Fruit fly (Drosophila melanogaster) whole organism, embryonic: ENCODE measurements around the gene CG1983.

ENCODE experiments used
- Asciz ChIP-seq: fragments of 200-800 bp; sonication (Bioruptor generic); optimal IDR thresholded peaks from 2 replicates; lab custom pipeline; 2017; ENCODE audit warnings: missing biosample characterization, mild to moderate bottlenecking, missing genetic modification characterization, missing genetic modification reagents
- CG12391 ChIP-seq: fragments of 200-800 bp; sonication (Bioruptor generic); optimal IDR thresholded peaks from 3 replicates; lab custom pipeline; 2018; ENCODE audit warnings: missing biosample characterization, mild to moderate bottlenecking, missing genetic modification characterization, moderate library complexity
- CG13123 ChIP-seq: fragments of 200-800 bp; sonication (Bioruptor generic); optimal IDR thresholded peaks from 2 replicates; lab custom pipeline; 2016; ENCODE audit warnings: missing biosample characterization, missing genetic modification characterization
- CG13287 ChIP-seq: fragments of 200-800 bp; sonication (Bioruptor generic); IDR thresholded peaks from 2 replicates; pipeline ENCODE4 v1.3.6; 2022; ENCODE audit warnings: missing biosample characterization, missing genetic modification characterization; ENCODE audit not compliant: partially characterized antibody
- CG15696 ChIP-seq: fragments of 200-800 bp; sonication (Bioruptor generic); optimal IDR thresholded peaks from 2 replicates; lab custom pipeline; 2019; ENCODE audit warnings: missing biosample characterization, mild to moderate bottlenecking, missing genetic modification characterization, moderate library complexity
- CG16779 ChIP-seq: fragments of 200-800 bp; sonication (Bioruptor generic); IDR thresholded peaks from 2 replicates; pipeline ENCODE4 v1.3.6; 2022; ENCODE audit warnings: missing biosample characterization, missing genetic modification characterization
- CG16815 ChIP-seq: fragments of 200-800 bp; sonication (Bioruptor generic); optimal IDR thresholded peaks from 3 replicates; lab custom pipeline; 2017; ENCODE audit warnings: missing biosample characterization, mild to moderate bottlenecking, missing genetic modification characterization
- CG17328 ChIP-seq: fragments of 200-800 bp; sonication (Bioruptor generic); IDR thresholded peaks from 2 replicates; pipeline ENCODE4 v1.3.6; 2022; ENCODE audit warnings: missing biosample characterization, missing genetic modification characterization
- CG17385 ChIP-seq: fragments of 200-800 bp; sonication (Bioruptor generic); optimal IDR thresholded peaks from 3 replicates; lab custom pipeline; 2018; ENCODE audit warnings: missing biosample characterization, mild to moderate bottlenecking, missing genetic modification characterization
- CG17802 ChIP-seq: fragments of 200-800 bp; sonication (Bioruptor generic); optimal IDR thresholded peaks from 2 replicates; lab custom pipeline; 2018; ENCODE audit warnings: missing biosample characterization, mild to moderate bottlenecking, missing genetic modification characterization, moderate library complexity
- CG2116 ChIP-seq: fragments of 200-800 bp; sonication (Bioruptor generic); optimal IDR thresholded peaks from 3 replicates; lab custom pipeline; 2018; ENCODE audit warnings: missing biosample characterization, mild to moderate bottlenecking, missing genetic modification characterization
- CG8089 ChIP-seq: fragments of 200-800 bp; sonication (Bioruptor generic); optimal IDR thresholded peaks from 3 replicates; lab custom pipeline; 2016; ENCODE audit warnings: missing biosample characterization, missing genetic modification characterization
- CG8281 ChIP-seq: fragments of 200-800 bp; sonication (Bioruptor generic); optimal IDR thresholded peaks from 2 replicates; lab custom pipeline; 2018; ENCODE audit warnings: missing biosample characterization, mild to moderate bottlenecking, missing genetic modification characterization, moderate library complexity
- CG8388 ChIP-seq: fragments of 200-800 bp; sonication (Bioruptor generic); optimal IDR thresholded peaks from 2 replicates; lab custom pipeline; 2019; ENCODE audit warnings: missing biosample characterization, mild to moderate bottlenecking, missing genetic modification characterization, moderate library complexity
- CG8478 ChIP-seq: fragments of >200 bp; optimal IDR thresholded peaks from 2 replicates; lab custom pipeline; 2018
- CG8765 ChIP-seq: fragments of 200-800 bp; sonication (Bioruptor generic); IDR thresholded peaks from 2 replicates; pipeline ENCODE4 v1.3.6; 2022; ENCODE audit warnings: missing biosample characterization, missing genetic modification characterization
- CG9727 ChIP-seq: fragments of 200-800 bp; sonication (Bioruptor generic); optimal IDR thresholded peaks from 3 replicates; lab custom pipeline; 2017; ENCODE audit warnings: missing biosample characterization, mild to moderate bottlenecking, missing genetic modification characterization
- CG9817 ChIP-seq: fragments of 200-800 bp; sonication (Bioruptor generic); optimal IDR thresholded peaks from 2 replicates; lab custom pipeline; 2018; ENCODE audit warnings: missing biosample characterization, mild to moderate bottlenecking, missing genetic modification characterization, moderate library complexity
- Deaf1 ChIP-seq: fragments of 200-800 bp; optimal IDR thresholded peaks from 3 replicates; lab custom pipeline; 2019; ENCODE audit warnings: missing biosample characterization, mild to moderate bottlenecking, missing genetic modification characterization, moderate library complexity
- Dfd ChIP-seq, 2 experiments: fragments of >200 bp; optimal IDR thresholded peaks; 2 replicates each; lab custom pipeline; 2017; ENCODE audit warnings: missing biosample characterization in 2 of 2, missing genetic modification characterization in 2 of 2
- Dll ChIP-seq: fragments of 200-800 bp; sonication (Bioruptor generic); IDR thresholded peaks from 4 replicates; pipeline ENCODE4 v1.3.6; 2022; ENCODE audit warnings: missing biosample characterization, missing genetic modification characterization; ENCODE audit not compliant: partially characterized antibody
- Gsc ChIP-seq: fragments of 200-800 bp; sonication (Bioruptor generic); IDR thresholded peaks from 2 replicates; pipeline ENCODE4 v1.3.6; 2022; ENCODE audit warnings: missing biosample characterization, missing genetic modification characterization
- H15 ChIP-seq: fragments of 200-800 bp; sonication (Bioruptor generic); IDR thresholded peaks from 3 replicates; pipeline ENCODE4 v1.3.6; 2022; ENCODE audit warnings: missing biosample characterization, missing genetic modification characterization
- Hr78 ChIP-seq, 2 experiments: fragments of 200-800 bp in 1 of 2; fragments of >200 bp in 1 of 2; sonication (Bioruptor generic) in 1 of 2; optimal IDR thresholded peaks; 2 replicates each; lab custom pipeline; 2017 to 2019; ENCODE audit warnings: missing biosample characterization in 2 of 2, missing genetic modification characterization in 2 of 2, mild to moderate bottlenecking in 1 of 2, moderate library complexity in 1 of 2
- MTF-1 ChIP-seq: fragments of 200-800 bp; sonication (Bioruptor generic); optimal IDR thresholded peaks from 2 replicates; lab custom pipeline; 2018; ENCODE audit warnings: missing biosample characterization, mild to moderate bottlenecking, missing genetic modification characterization, borderline replicate concordance
- Oaz ChIP-seq: fragments of 200-800 bp; sonication (Bioruptor generic); IDR thresholded peaks from 2 replicates; pipeline ENCODE4 v1.3.6; 2022; ENCODE audit warnings: missing biosample characterization, missing genetic modification characterization
- Six4 ChIP-seq: fragments of 200-800 bp; sonication (Bioruptor generic); optimal IDR thresholded peaks from 2 replicates; lab custom pipeline; 2016; ENCODE audit warnings: missing biosample characterization, missing genetic modification characterization
- ac ChIP-seq: fragments of 200-800 bp; sonication (Bioruptor generic); optimal IDR thresholded peaks from 3 replicates; lab custom pipeline; 2017; ENCODE audit warnings: missing biosample characterization, mild to moderate bottlenecking, missing genetic modification characterization
- bsh ChIP-seq, 2 experiments: fragments of 200-800 bp; sonication (Bioruptor generic); optimal IDR thresholded peaks; 2 replicates each; lab custom pipeline; 2017 to 2018; ENCODE audit warnings: mild to moderate bottlenecking in 2 of 2, missing biosample characterization in 2 of 2, missing genetic modification characterization in 2 of 2, moderate library complexity in 1 of 2
- cas ChIP-seq: fragments of 200-800 bp; sonication (Bioruptor generic); IDR thresholded peaks from 2 replicates; pipeline ENCODE4 v1.3.6; 2022; ENCODE audit warnings: missing biosample characterization, missing genetic modification characterization
- caup ChIP-seq: fragments of 200-800 bp; sonication (Bioruptor generic); optimal IDR thresholded peaks from 3 replicates; lab custom pipeline; 2017; ENCODE audit warnings: missing biosample characterization, mild to moderate bottlenecking, missing genetic modification characterization, moderate library complexity; ENCODE audit not compliant: severe bottlenecking
- cg ChIP-seq: fragments of 200-800 bp; sonication (Bioruptor generic); optimal IDR thresholded peaks from 3 replicates; lab custom pipeline; 2019; ENCODE audit warnings: missing biosample characterization, mild to moderate bottlenecking, missing genetic modification characterization, moderate library complexity
- crc ChIP-seq: fragments of 200-800 bp; sonication (Bioruptor generic); optimal IDR thresholded peaks from 2 replicates; lab custom pipeline; 2016; ENCODE audit warnings: missing biosample characterization, missing genetic modification characterization
- dmrt11E ChIP-seq: fragments of 200-800 bp; sonication (Bioruptor generic); optimal IDR thresholded peaks from 3 replicates; lab custom pipeline; 2018; ENCODE audit warnings: missing biosample characterization, mild to moderate bottlenecking, missing genetic modification characterization, moderate library complexity
- dpn ChIP-seq, 2 experiments: fragments of 200-800 bp; sonication (Bioruptor generic); optimal IDR thresholded peaks; 3 replicates each; lab custom pipeline; 2016; ENCODE audit warnings: missing biosample characterization in 2 of 2, missing genetic modification characterization in 2 of 2
- fd96Cb ChIP-seq: fragments of 200-800 bp; sonication (Bioruptor generic); optimal IDR thresholded peaks from 2 replicates; lab custom pipeline; 2018; ENCODE audit warnings: missing biosample characterization, mild to moderate bottlenecking, missing genetic modification characterization, moderate library complexity
- hb ChIP-seq: fragments of 200-800 bp; sonication (Bioruptor generic); IDR thresholded peaks from 3 replicates; pipeline ENCODE4 v1.3.6; 2022; ENCODE audit warnings: missing biosample characterization, missing genetic modification characterization; ENCODE audit not compliant: partially characterized antibody
- mam ChIP-seq: fragments of 200-800 bp; sonication (Bioruptor generic); optimal IDR thresholded peaks from 3 replicates; lab custom pipeline; 2016; ENCODE audit warnings: missing biosample characterization, missing genetic modification characterization
- pfk ChIP-seq: fragments of 200-800 bp; sonication (Bioruptor generic); optimal IDR thresholded peaks from 2 replicates; lab custom pipeline; 2018; ENCODE audit warnings: missing biosample characterization, mild to moderate bottlenecking, missing genetic modification characterization, moderate library complexity
- psq ChIP-seq: fragments of 200-800 bp; sonication (Bioruptor generic); optimal IDR thresholded peaks from 2 replicates; lab custom pipeline; 2017; ENCODE audit warnings: missing biosample characterization, missing genetic modification characterization
- row ChIP-seq: fragments of 200-800 bp; sonication (Bioruptor generic); IDR thresholded peaks from 3 replicates; pipeline ENCODE4 v1.3.6; 2022; ENCODE audit warnings: missing biosample characterization, missing genetic modification characterization
- sc ChIP-seq, 3 experiments: fragments of >200 bp in 2 of 3; fragments of 200-800 bp in 1 of 3; sonication (Bioruptor generic) in 1 of 3; optimal IDR thresholded peaks; 2 replicates in 2 of 3; 3 replicates in 1 of 3; lab custom pipeline; 2017; ENCODE audit warnings: mild to moderate bottlenecking in 1 of 3, missing biosample characterization in 1 of 3, missing genetic modification characterization in 1 of 3, missing genetic modification reagents in 1 of 3
- sima ChIP-seq: fragments of 200-800 bp; sonication (Bioruptor generic); optimal IDR thresholded peaks from 2 replicates; lab custom pipeline; 2016; ENCODE audit warnings: missing biosample characterization, missing genetic modification characterization
- ssp ChIP-seq: fragments of 200-800 bp; sonication (Bioruptor generic); IDR thresholded peaks from 2 replicates; pipeline ENCODE4 v1.3.6; 2022; ENCODE audit warnings: missing biosample characterization, missing genetic modification characterization
- usp ChIP-seq: fragments of >200 bp; optimal IDR thresholded peaks from 2 replicates; lab custom pipeline; 2017; ENCODE audit warnings: missing biosample characterization, missing genetic modification characterization
- vfl ChIP-seq: fragments of 200-800 bp; sonication (Bioruptor generic); optimal IDR thresholded peaks from 2 replicates; lab custom pipeline; 2016; ENCODE audit warnings: missing biosample characterization, missing genetic modification characterization
- wdn ChIP-seq: fragments of 200-800 bp; sonication (Bioruptor generic); IDR thresholded peaks from 2 replicates; pipeline ENCODE4 v1.3.6; 2022; ENCODE audit warnings: missing biosample characterization, missing genetic modification characterization
- yki ChIP-seq: fragments of >200 bp; optimal IDR thresholded peaks from 3 replicates; lab custom pipeline; 2018
- zen ChIP-seq: fragments of 200-800 bp; sonication (Bioruptor generic); optimal IDR thresholded peaks from 3 replicates; lab custom pipeline; 2018; ENCODE audit warnings: missing biosample characterization, mild to moderate bottlenecking, missing genetic modification characterization, moderate library complexity
- zf30C ChIP-seq: fragments of 200-800 bp; sonication (Bioruptor generic); optimal IDR thresholded peaks from 3 replicates; lab custom pipeline; 2018; ENCODE audit warnings: missing biosample characterization, mild to moderate bottlenecking, missing genetic modification characterization

Gene CG1983

dm6 chr3R:30189836-30190235, 12.3 kb upstream of the CG1983 start (continued):
- TF ChIP-seq CG16815 (GFP tag; lab: Kevin White, UChicago) (peak; percentile 29), CG9727 (GFP tag; lab: Kevin White, UChicago) (peak; percentile 56), CG8765 (GFP tag; lab: Robert Waterston, UW) (peak; percentile 30; the same call in 1 of the 2 replicates), CG8388 (GFP tag; lab: Kevin White, UChicago) (peak; percentile 67), CG8281 (peak; percentile 33), CG12391 (peak; percentile 64), cas (GFP tag; lab: Robert Waterston, UW) (no peak), Dfd (GFP tag; optimal IDR thresholded peaks at IDR 0.05; lab: Kevin White, UChicago) (no peak), CG17385 (GFP tag; lab: Kevin White, UChicago) (peak; percentile 71), Six4 (peak; percentile 41), CG2116 (GFP tag; lab: Kevin White, UChicago) (no peak), Gsc (GFP tag; lab: Robert Waterston, UW) (peak; percentile 52; the same call in 1 of the 2 replicates), dmrt11E (tag; lab: Kevin White, UChicago) (peak; percentile 48), CG15696 (tag; lab: Kevin White, UChicago) (peak; percentile 18), ac (no peak), CG9817 (tag; lab: Kevin White, UChicago) (peak; percentile 60), CG17802 (tag; lab: Kevin White, UChicago) (peak; percentile 33), yki (lab: Kevin White, UChicago) (no peak), Dll (no peak), CG16779 (GFP tag; lab: Robert Waterston, UW) (0 out of 2 replicates have a peak, but pooled peaks have one; percentile 49), vfl (GFP tag; lab: Kevin White, UChicago) (no peak), CG8089 (GFP tag; lab: Kevin White, UChicago) (no peak), zen (tag; lab: Kevin White, UChicago) (peak; percentile 43), CG8478 (lab: Kevin White, UChicago) (no peak), dpn (GFP tag; optimal IDR thresholded peaks at IDR 0.05; lab: Kevin White, UChicago) (peak; percentile 60 to 71), sc (optimal IDR thresholded peaks at IDR 0.05; lab: Kevin White, UChicago) (no peak), sc (GFP tag; optimal IDR thresholded peaks at IDR 0.05; lab: Kevin White, UChicago) (peak; percentile 21), fd96Cb (tag; lab: Kevin White, UChicago) (peak; percentile 73), cg (no peak), CG17328 (peak; percentile 79), CG13123 (GFP tag; lab: Kevin White, UChicago) (peak; percentile 18), usp (GFP tag; lab: Kevin White, UChicago) (no peak), CG13287 (GFP tag; lab: Robert Waterston, UW) (no peak), Deaf1 (tag; lab: Kevin White, UChicago) (peak; percentile 33), hb (GFP tag; lab: Robert Waterston, UW) (no peak), sima (GFP tag; lab: Kevin White, UChicago) (no peak), crc (GFP tag; lab: Kevin White, UChicago) (peak; percentile 40), Oaz (GFP tag; lab: Robert Waterston, UW) (peak; percentile 43; the same call in 1 of the 2 replicates), Hr78 (GFP tag; optimal IDR thresholded peaks at IDR 0.05; lab: Kevin White, UChicago) (peak in 1 of 2 experiments; percentile 34), Asciz (GFP tag; lab: Kevin White, UChicago) (peak; percentile 76), pfk (no peak), caup (GFP tag; lab: Kevin White, UChicago) (peak; percentile 56), mam (GFP tag; lab: Kevin White, UChicago) (peak; percentile 20), ssp (GFP tag; lab: Robert Waterston, UW) (peak; percentile 72), psq (no peak), zf30C (GFP tag; lab: Kevin White, UChicago) (no peak), row (GFP tag; lab: Robert Waterston, UW) (peak; percentile 77), bsh (GFP tag; optimal IDR thresholded peaks at IDR 0.05; lab: Kevin White, UChicago) (peak in 1 of 2 experiments; percentile 79), MTF-1 (GFP tag; lab: Kevin White, UChicago) (no peak), H15 (GFP tag; lab: Robert Waterston, UW) (peak; percentile 79; the same call in 2 of the 3 replicates), wdn (GFP tag; lab: Robert Waterston, UW) (peak; percentile 41; the same call in 1 of the 2 replicates)
